Fruit fly (Drosophila melanogaster): ENCODE data around the gene YL-1.
A peak's percentile ranks its signal among the peaks of the same experiment; 100 is the strongest.

YL-1 gene

DNA sequence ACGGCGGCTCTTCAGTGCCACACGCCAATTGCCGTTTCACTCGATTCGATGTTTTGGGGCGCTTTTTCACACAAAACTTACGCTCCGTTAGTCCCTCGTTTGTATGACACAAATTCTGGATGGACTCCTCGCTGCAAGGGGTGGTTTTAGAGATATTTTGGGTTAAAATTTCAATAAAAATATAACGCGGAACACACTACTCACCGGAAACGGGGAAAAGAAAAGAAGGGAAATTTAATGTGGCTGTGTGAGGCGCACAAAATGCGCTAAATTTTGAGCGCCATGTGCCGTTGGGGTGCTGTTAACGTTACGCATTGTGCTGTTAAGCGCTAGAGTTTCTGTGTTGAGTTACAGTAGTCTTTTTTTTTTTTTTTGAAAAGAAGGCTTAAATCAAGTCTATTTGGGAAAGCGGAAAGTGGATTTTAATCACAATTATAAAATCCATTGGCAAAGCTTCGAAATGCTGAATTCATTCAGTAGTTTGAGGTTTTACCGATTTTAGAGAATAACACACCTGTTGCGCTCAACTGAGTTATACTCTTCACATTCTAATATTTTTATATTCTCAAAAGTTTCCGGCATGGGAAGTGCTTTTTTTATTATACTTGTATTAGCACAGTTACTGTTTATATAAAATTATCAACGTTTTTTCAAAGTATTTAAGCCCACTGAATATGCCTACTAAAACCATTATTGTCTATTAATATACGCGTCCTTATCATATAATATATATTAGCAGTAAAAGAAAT is 33.9 kb downstream of the YL-1 start, which contains the start of gene RpL9 (continued):
- TF ChIP-seq CG31388 (GFP tag; optimal IDR thresholded peaks at IDR 0.05) = no peak
- no peak for TF ChIP-seq Hr3 (GFP tag; optimal IDR thresholded peaks at IDR 0.05)
- TF ChIP-seq CG6654 (GFP tag; optimal IDR thresholded peaks at IDR 0.05) = peak; percentile 29
- no peak; the same call in 1 of the 2 replicates for TF ChIP-seq ranshi (GFP tag; IDR thresholded peaks at IDR 0.05)
- TF ChIP-seq Lhr (GFP tag; optimal IDR thresholded peaks at IDR 0.05) = peak; percentile 50
- no peak for TF ChIP-seq CG18599 (GFP tag; optimal IDR thresholded peaks at IDR 0.05)
- TF ChIP-seq CG14014 (GFP tag; IDR thresholded peaks at IDR 0.05) = peak; percentile 72; the same call in 1 of the 2 replicates
- peak; percentile 37 for TF ChIP-seq zf30C (GFP tag; optimal IDR thresholded peaks at IDR 0.05)
- peak; percentile 83 for TF ChIP-seq CG4328 (GFP tag; optimal IDR thresholded peaks at IDR 0.05)
- TF ChIP-seq ems (GFP tag; optimal IDR thresholded peaks at IDR 0.05) = no peak
- TF ChIP-seq B-H2 (GFP tag; optimal IDR thresholded peaks at IDR 0.05) = peak; percentile 81
- TF ChIP-seq Hr51 (GFP tag; optimal IDR thresholded peaks at IDR 0.05) = peak in 1 of 2 experiments; percentile 55
- TF ChIP-seq CG12071 (GFP tag; optimal IDR thresholded peaks at IDR 0.05) = no peak
- no peak; the same call in 1 of the 2 replicates for TF ChIP-seq Rfx (GFP tag; IDR thresholded peaks at IDR 0.05)
- TF ChIP-seq gsb (GFP tag; IDR thresholded peaks at IDR 0.05) = peak; percentile 46; the same call in 1 of the 2 replicates
- peak; percentile 23 for TF ChIP-seq CG4360 (GFP tag; IDR thresholded peaks at IDR 0.05)
- TF ChIP-seq gro (GFP tag; optimal IDR thresholded peaks at IDR 0.05) = peak; percentile 73
- TF ChIP-seq CG13287 (GFP tag; IDR thresholded peaks at IDR 0.05; ENCODE audit: partially characterized antibody) = no peak; the same call in 1 of the 2 replicates
- peak; percentile 50 for TF ChIP-seq CG8281 (tag; optimal IDR thresholded peaks at IDR 0.05)
- no peak for TF ChIP-seq chm (GFP tag; IDR thresholded peaks at IDR 0.05)
- no peak; the same call in 2 of the 3 replicates for TF ChIP-seq CG3726 (GFP tag; IDR thresholded peaks at IDR 0.05)
- TF ChIP-seq CG1233 (GFP tag; optimal IDR thresholded peaks at IDR 0.05) = peak; percentile 83
- peak; percentile 40 for TF ChIP-seq CG9609 (GFP tag; optimal IDR thresholded peaks at IDR 0.05)
- peak; percentile 61; the same call in 1 of the 3 replicates for TF ChIP-seq C15 (GFP tag; IDR thresholded peaks at IDR 0.05)
- no peak for TF ChIP-seq Doc3 (GFP tag; IDR thresholded peaks at IDR 0.05; ENCODE audit: partially characterized antibody)
- TF ChIP-seq CG13894 (tag; optimal IDR thresholded peaks at IDR 0.05) = no peak
- no peak for TF ChIP-seq Hmr (GFP tag; optimal IDR thresholded peaks at IDR 0.05)
- no peak for TF ChIP-seq cg (GFP tag; optimal IDR thresholded peaks at IDR 0.05)
- no peak for TF ChIP-seq sr (GFP tag; IDR thresholded peaks at IDR 0.05)
- TF ChIP-seq gce (GFP tag; IDR thresholded peaks at IDR 0.05) = peak; percentile 81; the same call in 2 of the 3 replicates
- no peak for TF ChIP-seq CG18476 (GFP tag; optimal IDR thresholded peaks at IDR 0.05)
- peak; percentile 76 for TF ChIP-seq NK7.1 (GFP tag; optimal IDR thresholded peaks at IDR 0.05)
- TF ChIP-seq CHES-1-like (GFP tag; optimal IDR thresholded peaks at IDR 0.05) = peak; percentile 49
- no peak for TF ChIP-seq pros (GFP tag; optimal IDR thresholded peaks at IDR 0.05)
- peak; percentile 69 for TF ChIP-seq MBD-R2 (GFP tag; IDR thresholded peaks at IDR 0.05)
- TF ChIP-seq tna (GFP tag; IDR thresholded peaks at IDR 0.05; ENCODE audit: partially characterized antibody) = no peak
- no peak for TF ChIP-seq CG11456 (GFP tag; IDR thresholded peaks at IDR 0.05)
- peak; percentile 80 for TF ChIP-seq CG31365 (tag; optimal IDR thresholded peaks at IDR 0.05)
- TF ChIP-seq CG15601 (tag; optimal IDR thresholded peaks at IDR 0.05) = peak; percentile 53
- peak; percentile 11 for TF ChIP-seq ind (GFP tag; optimal IDR thresholded peaks at IDR 0.05)
- TF ChIP-seq CG13775 (GFP tag; optimal IDR thresholded peaks at IDR 0.05) = peak; percentile 78
- TF ChIP-seq CG17328 (GFP tag; IDR thresholded peaks at IDR 0.05) = peak; percentile 90; the same call in 1 of the 2 replicates
- TF ChIP-seq CG4282 (GFP tag; optimal IDR thresholded peaks at IDR 0.05) = no peak
- no peak for TF ChIP-seq ewg (GFP tag; optimal IDR thresholded peaks at IDR 0.05)
- no peak for TF ChIP-seq Opbp (GFP tag; IDR thresholded peaks at IDR 0.05; ENCODE audit: partially characterized antibody)
- TF ChIP-seq inv (GFP tag; IDR thresholded peaks at IDR 0.05; ENCODE audit: partially characterized antibody) = no peak
- peak; percentile 98 for TF ChIP-seq Ets97D (GFP tag; optimal IDR thresholded peaks at IDR 0.05)
- TF ChIP-seq Sox100B (GFP tag; optimal IDR thresholded peaks at IDR 0.05) = peak; percentile 81
